Worm (Caenorhabditis elegans) whole organism, L1 larva: Measurements from ENCODE around the gene algn-8.

Experiments
- C16A3.4 ChIP-seq: fragments of 150-350 bp; optimal IDR thresholded peaks from 2 replicates; lab custom pipeline; 2014; ENCODE audit warnings: missing biosample characterization, missing genetic modification characterization
- aha-1 ChIP-seq: fragments of 150-350 bp; optimal IDR thresholded peaks from 2 replicates; lab custom pipeline; 2014; ENCODE audit warnings: missing biosample characterization, missing genetic modification characterization
- aly-2 ChIP-seq: fragments of 150-350 bp; optimal IDR thresholded peaks from 2 replicates; lab custom pipeline; 2014; ENCODE audit warnings: missing biosample characterization, missing genetic modification characterization
- ceh-63 ChIP-seq: fragments of 200-800 bp; sonication (Bioruptor generic); optimal IDR thresholded peaks from 2 replicates; lab custom pipeline; 2018; ENCODE audit warnings: mild to moderate bottlenecking, missing genetic modification characterization, missing compliant biosample characterization
- ceh-8 ChIP-seq: fragments of 200-800 bp; sonication (Bioruptor generic); optimal IDR thresholded peaks from 2 replicates; lab custom pipeline; 2018; ENCODE audit warnings: mild to moderate bottlenecking, missing genetic modification characterization, moderate library complexity, missing compliant biosample characterization
- ceh-88 ChIP-seq: fragments of 200-800 bp; sonication (Bioruptor generic); IDR thresholded peaks from 2 replicates; pipeline ENCODE4 v1.3.6; 2022; ENCODE audit warnings: missing genetic modification characterization, missing compliant biosample characterization
- ces-1 ChIP-seq: fragments of 150-350 bp; optimal IDR thresholded peaks from 2 replicates; lab custom pipeline; 2014; ENCODE audit warnings: missing biosample characterization, missing genetic modification reagents, missing genetic modification characterization
- dpl-1 ChIP-seq, 3 experiments: fragments of 150-350 bp in 2 of 3; sonication (generic microtip) in 1 of 3; optimal IDR thresholded peaks; 2 replicates each; lab custom pipeline; 2014 to 2017; ENCODE audit warnings: missing biosample characterization in 3 of 3, missing genetic modification characterization in 3 of 3, missing genetic modification reagents in 3 of 3
- dsc-1 ChIP-seq: sonication (generic microtip); optimal IDR thresholded peaks from 2 replicates; lab custom pipeline; 2016; ENCODE audit warnings: mild to moderate bottlenecking, missing genetic modification characterization, missing compliant biosample characterization
- efl-1 ChIP-seq, 4 experiments: fragments of 150-350 bp; optimal IDR thresholded peaks in 3 of 4; peaks in 1 of 4; 1 replicate in 1 of 4; 2 replicates in 3 of 4; lab custom pipeline; 2014; ENCODE audit warnings: missing biosample characterization in 2 of 4, missing genetic modification characterization in 2 of 4, missing genetic modification reagents in 2 of 4
- egl-13 ChIP-seq: sonication (generic microtip); optimal IDR thresholded peaks from 2 replicates; lab custom pipeline; 2016; ENCODE audit warnings: missing genotype, missing genetic modification reagents, missing genetic modification characterization, missing compliant biosample characterization
- egl-27 ChIP-seq, 2 experiments: fragments of 150-350 bp in 1 of 2; sonication (generic microtip); optimal IDR thresholded peaks; 3 replicates each; lab custom pipeline; 2017 to 2018; ENCODE audit warnings: missing biosample characterization in 2 of 2, missing genetic modification characterization in 2 of 2, missing genetic modification reagents in 2 of 2
- elt-2 ChIP-seq: sonication (generic microtip); optimal IDR thresholded peaks from 2 replicates; lab custom pipeline; 2016; ENCODE audit warnings: missing genetic modification characterization, mild to moderate bottlenecking, inconsistent platforms, missing compliant biosample characterization, missing genetic modification reagents
- elt-3 ChIP-seq, 6 experiments: fragments of 150-350 bp in 1 of 6; sonication (generic microtip); optimal IDR thresholded peaks; 2 replicates each; lab custom pipeline; 2017 to 2018; ENCODE audit warnings: missing biosample characterization in 6 of 6, missing genetic modification characterization in 6 of 6, inconsistent platforms in 1 of 6
- fkh-10 ChIP-seq: sonication (generic microtip); optimal IDR thresholded peaks from 2 replicates; lab custom pipeline; 2017; ENCODE audit warnings: missing biosample characterization, missing genetic modification reagents, missing genetic modification characterization
- fkh-4 ChIP-seq: sonication (generic microtip); optimal IDR thresholded peaks from 2 replicates; lab custom pipeline; 2016; ENCODE audit warnings: missing compliant biosample characterization, missing genetic modification characterization, borderline replicate concordance
- fkh-8 ChIP-seq: sonication (generic microtip); optimal IDR thresholded peaks from 2 replicates; lab custom pipeline; 2016; ENCODE audit warnings: mild to moderate bottlenecking, missing genetic modification characterization, missing compliant biosample characterization
- grh-1 ChIP-seq: fragments of 200-800 bp; sonication (Bioruptor generic); IDR thresholded peaks from 2 replicates; pipeline ENCODE4 v1.3.6; 2022; ENCODE audit warnings: missing genetic modification reagents, missing genetic modification characterization, missing compliant biosample characterization
- hlh-17 ChIP-seq: fragments of 200-800 bp; sonication (Bioruptor generic); optimal IDR thresholded peaks from 2 replicates; lab custom pipeline; 2018; ENCODE audit warnings: missing genetic modification characterization, mild to moderate bottlenecking, missing compliant biosample characterization, moderate library complexity, borderline replicate concordance
- hpl-2 ChIP-seq: fragments of 150-350 bp; optimal IDR thresholded peaks from 2 replicates; lab custom pipeline; 2014; ENCODE audit warnings: missing biosample characterization, missing genetic modification reagents, missing genetic modification characterization
- irx-1 ChIP-seq: sonication (generic microtip); optimal IDR thresholded peaks from 2 replicates; lab custom pipeline; 2016; ENCODE audit warnings: missing genetic modification characterization, missing compliant biosample characterization
- jun-1 ChIP-seq: fragments of 150-350 bp; optimal IDR thresholded peaks from 2 replicates; lab custom pipeline; 2014; ENCODE audit warnings: missing biosample characterization, missing genetic modification reagents, missing genetic modification characterization
- lin-13 ChIP-seq: fragments of 150-350 bp; optimal IDR thresholded peaks from 2 replicates; lab custom pipeline; 2014; ENCODE audit warnings: missing biosample characterization, missing genetic modification reagents, missing genetic modification characterization
- lin-14 ChIP-seq: fragments of 200-800 bp; sonication (Bioruptor generic); optimal IDR thresholded peaks from 2 replicates; lab custom pipeline; 2018; ENCODE audit warnings: mild to moderate bottlenecking, missing genetic modification characterization, moderate library complexity, missing compliant biosample characterization
- lin-15B ChIP-seq: fragments of 150-350 bp; sonication (generic microtip); optimal IDR thresholded peaks from 3 replicates; lab custom pipeline; 2014; ENCODE audit warnings: missing biosample characterization, missing genetic modification characterization
- lin-35 ChIP-seq, 2 experiments: fragments of 150-350 bp; optimal IDR thresholded peaks; 2 replicates each; lab custom pipeline; 2014; ENCODE audit warnings: missing biosample characterization in 2 of 2, missing genetic modification characterization in 2 of 2, missing genetic modification reagents in 2 of 2
- mab-9 ChIP-seq: fragments of 200-800 bp; sonication (Bioruptor generic); IDR thresholded peaks from 2 replicates; pipeline ENCODE4 v1.3.6; 2022; ENCODE audit warnings: missing genetic modification reagents, missing genetic modification characterization, missing compliant biosample characterization
- mef-2 ChIP-seq: fragments of 150-350 bp; optimal IDR thresholded peaks from 2 replicates; lab custom pipeline; 2014; ENCODE audit warnings: missing biosample characterization, missing genetic modification characterization
- nhr-28 ChIP-seq: fragments of 150-350 bp; optimal IDR thresholded peaks from 2 replicates; lab custom pipeline; 2014; ENCODE audit warnings: missing biosample characterization, missing genetic modification characterization
- nhr-71 ChIP-seq: sonication (generic microtip); optimal IDR thresholded peaks from 2 replicates; lab custom pipeline; 2016; ENCODE audit warnings: mild to moderate bottlenecking, missing genetic modification characterization, moderate library complexity, missing compliant biosample characterization
- nhr-77 ChIP-seq: fragments of 150-350 bp; optimal IDR thresholded peaks from 2 replicates; lab custom pipeline; 2014; ENCODE audit warnings: missing biosample characterization, missing genetic modification characterization
- nhr-84 ChIP-seq: sonication (generic microtip); optimal IDR thresholded peaks from 2 replicates; lab custom pipeline; 2017; ENCODE audit warnings: missing biosample characterization, missing genetic modification characterization
- nhr-85 ChIP-seq: sonication (generic microtip); peaks from one replicate; lab custom pipeline; 2016; ENCODE audit warnings: missing genetic modification characterization, inconsistent platforms, missing compliant biosample characterization
- nhr-90 ChIP-seq: sonication (generic microtip); optimal IDR thresholded peaks from 2 replicates; lab custom pipeline; 2016; ENCODE audit warnings: mild to moderate bottlenecking, missing genetic modification characterization, missing compliant biosample characterization; ENCODE audit not compliant: poor library complexity
- pag-3 ChIP-seq: sonication (generic microtip); optimal IDR thresholded peaks from 2 replicates; lab custom pipeline; 2017; ENCODE audit warnings: missing genetic modification characterization, mild to moderate bottlenecking, missing compliant biosample characterization, antibody characterized with exemption, borderline replicate concordance; ENCODE audit not compliant: insufficient read depth
- pqm-1 ChIP-seq: sonication (generic microtip); optimal IDR thresholded peaks from 3 replicates; lab custom pipeline; 2017; ENCODE audit warnings: missing biosample characterization, missing genetic modification characterization
- skn-1 ChIP-seq: fragments of 150-350 bp; optimal IDR thresholded peaks from 2 replicates; lab custom pipeline; 2014; ENCODE audit warnings: missing biosample characterization, missing genetic modification characterization
- sup-37 ChIP-seq: fragments of 200-800 bp; sonication (Bioruptor generic); optimal IDR thresholded peaks from 2 replicates; lab custom pipeline; 2018; ENCODE audit warnings: mild to moderate bottlenecking, missing genetic modification characterization, missing compliant biosample characterization
- tbx-2 ChIP-seq: sonication (generic microtip); optimal IDR thresholded peaks from 2 replicates; lab custom pipeline; 2016; ENCODE audit warnings: missing genetic modification characterization, missing compliant biosample characterization
- tlp-1 ChIP-seq: fragments of 150-350 bp; optimal IDR thresholded peaks from 2 replicates; lab custom pipeline; 2014; ENCODE audit warnings: missing biosample characterization, missing genetic modification characterization
- unc-130 ChIP-seq: fragments of 150-350 bp; optimal IDR thresholded peaks from 2 replicates; lab custom pipeline; 2017; ENCODE audit warnings: missing biosample characterization, missing genetic modification characterization, inconsistent platforms
- unc-62 ChIP-seq: fragments of 150-350 bp; optimal IDR thresholded peaks from 2 replicates; lab custom pipeline; 2014; ENCODE audit warnings: missing biosample characterization, missing genetic modification reagents, missing genetic modification characterization
- unc-86 ChIP-seq: sonication (generic microtip); optimal IDR thresholded peaks from 2 replicates; lab custom pipeline; 2016; ENCODE audit warnings: missing genetic modification characterization, missing compliant biosample characterization
- xbp-1 ChIP-seq: sonication (generic microtip); optimal IDR thresholded peaks from 2 replicates; lab custom pipeline; 2016; ENCODE audit warnings: missing genetic modification characterization, missing compliant biosample characterization
- zag-1 ChIP-seq: fragments of 150-350 bp; optimal IDR thresholded peaks from 2 replicates; lab custom pipeline; 2014; ENCODE audit warnings: missing biosample characterization, missing genetic modification characterization
- ztf-11 ChIP-seq, 2 experiments: sonication (generic microtip); optimal IDR thresholded peaks; 2 replicates each; lab custom pipeline; 2016 to 2017; ENCODE audit warnings: missing genetic modification characterization in 2 of 2, missing biosample characterization in 1 of 2, missing compliant biosample characterization in 1 of 2

Gene algn-8

ce11 chrII:9933947-9934383 is 47.7 kb upstream of the algn-8 start (continued):
- no peak for TF ChIP-seq egl-27 (tag; optimal IDR thresholded peaks at IDR 0.05; lab: Kevin White, UChicago)
- no peak for TF ChIP-seq ceh-63 (GFP tag; lab: Kevin White, UChicago)
- no peak for TF ChIP-seq lin-15B (tag; lab: Kevin White, UChicago)
- TF ChIP-seq hlh-17 (GFP tag; lab: Kevin White, UChicago): peak; percentile 24
- TF ChIP-seq jun-1 (tag; lab: Kevin White, UChicago): no peak
- TF ChIP-seq lin-14 (GFP tag; lab: Kevin White, UChicago): no peak
- TF ChIP-seq aha-1: no peak
- TF ChIP-seq nhr-85 (tag; lab: Kevin White, UChicago): peak; percentile 74
- TF ChIP-seq mef-2 (tag; lab: Kevin White, UChicago): no peak
- no peak for TF ChIP-seq ces-1
- peak; percentile 42 for TF ChIP-seq nhr-71
- TF ChIP-seq nhr-84 (tag; lab: Kevin White, UChicago): no peak
- TF ChIP-seq ztf-11 (tag; optimal IDR thresholded peaks at IDR 0.05; lab: Kevin White, UChicago): no peak
- no peak for TF ChIP-seq ceh-88 (GFP tag; lab: Robert Waterston, UW)
- TF ChIP-seq egl-13 (tag; lab: Kevin White, UChicago): no peak
- TF ChIP-seq tlp-1 (tag; lab: Kevin White, UChicago): no peak

ce11 chrII:9931476-9931875 is 45.2 kb upstream of the algn-8 start, which contains the start of gene pho-11:
TSS of gene pho-11 (plus strand) at chrII:9931849.
- TF ChIP-seq elt-2 (tag; lab: Kevin White, UChicago): peak; percentile 64
- no peak for TF ChIP-seq fkh-10 (GFP tag; lab: Kevin White, UChicago)

- TF ChIP-seq grh-1 (GFP tag; lab: Robert Waterston, UW): no peak
- peak; percentile 82 for TF ChIP-seq lin-14 (GFP tag; lab: Kevin White, UChicago)
- TF ChIP-seq sup-37: no peak
- TF ChIP-seq unc-62 (GFP tag; lab: Kevin White, UChicago): no peak
- TF ChIP-seq lin-35 (GFP tag; optimal IDR thresholded peaks at IDR 0.05; lab: Kevin White, UChicago): peak; percentile 33 to 41
- no peak for TF ChIP-seq fkh-10 (GFP tag; lab: Kevin White, UChicago)
- no peak for TF ChIP-seq skn-1
- no peak for TF ChIP-seq pag-3
- peak; percentile 57 for TF ChIP-seq fkh-8
- TF ChIP-seq ztf-11 (tag; optimal IDR thresholded peaks at IDR 0.05; lab: Kevin White, UChicago): peak in 1 of 2 experiments; percentile 65
- no peak for TF ChIP-seq elt-2 (tag; lab: Kevin White, UChicago)
- no peak for TF ChIP-seq unc-130 (tag; lab: Kevin White, UChicago)
- TF ChIP-seq ceh-88 (GFP tag; lab: Robert Waterston, UW): no peak; the same call in 1 of the 2 replicates
- TF ChIP-seq unc-86 (tag; lab: Kevin White, UChicago): peak; percentile 51
- TF ChIP-seq xbp-1 (tag; lab: Kevin White, UChicago): peak; percentile 36
- no peak for TF ChIP-seq hpl-2 (GFP tag; lab: Kevin White, UChicago)
- TF ChIP-seq efl-1 (optimal IDR thresholded peaks at IDR 0.05; lab: Kevin White, UChicago): peak; percentile 60 to 70
- peak; percentile 39 to 95 for TF ChIP-seq efl-1 (GFP tag; optimal IDR thresholded peaks at IDR 0.05 in 1 of 2; lab: Kevin White, UChicago)
- TF ChIP-seq irx-1: peak; percentile 39
- 0 out of 2 replicates have a peak, but pooled peaks have one; percentile 21 for TF ChIP-seq mab-9 (GFP tag; lab: Robert Waterston, UW)
- TF ChIP-seq zag-1 (tag; lab: Kevin White, UChicago): no peak
- TF ChIP-seq dpl-1 (GFP tag; optimal IDR thresholded peaks at IDR 0.05; lab: Kevin White, UChicago): peak; percentile 25 to 45 (median 37)
- TF ChIP-seq dsc-1 (tag; lab: Kevin White, UChicago): peak; percentile 35
- TF ChIP-seq tbx-2 (tag; lab: Kevin White, UChicago): peak; percentile 68
- TF ChIP-seq nhr-84 (tag; lab: Kevin White, UChicago): no peak
- TF ChIP-seq lin-13 (GFP tag; lab: Kevin White, UChicago): peak; percentile 18
- TF ChIP-seq fkh-4: no peak
- no peak for TF ChIP-seq aly-2 (tag; lab: Kevin White, UChicago)
- no peak for TF ChIP-seq hlh-17 (GFP tag; lab: Kevin White, UChicago)
- TF ChIP-seq ceh-63 (GFP tag; lab: Kevin White, UChicago): no peak
- peak; percentile 82 for TF ChIP-seq nhr-71
- TF ChIP-seq mef-2 (tag; lab: Kevin White, UChicago): no peak
- no peak for TF ChIP-seq nhr-28 (tag; lab: Kevin White, UChicago)
- TF ChIP-seq nhr-90 (tag; lab: Kevin White, UChicago): no peak
- TF ChIP-seq pqm-1 (tag; lab: Kevin White, UChicago): no peak
- TF ChIP-seq nhr-77: peak; percentile 6
- no peak for TF ChIP-seq C16A3.4 (tag; lab: Kevin White, UChicago)
- no peak for TF ChIP-seq ceh-8 (GFP tag; lab: Kevin White, UChicago)
- no peak for TF ChIP-seq elt-3 (tag; optimal IDR thresholded peaks at IDR 0.05; lab: Kevin White, UChicago)
These were observed 44.8 kb upstream of the algn-8 start for ce11 chrII:9931012-9931411.
